Worm (Caenorhabditis elegans) whole organism, L1 larva: ENCODE results near the gene his-42.

ENCODE experiments used
- irx-1 ChIP-seq: sonication (generic microtip); optimal IDR thresholded peaks from 2 replicates; lab custom pipeline; 2016; ENCODE audit warnings: missing genetic modification characterization, missing compliant biosample characterization
- jun-1 ChIP-seq: fragments of 150-350 bp; optimal IDR thresholded peaks from 2 replicates; lab custom pipeline; 2014; ENCODE audit warnings: missing biosample characterization, missing genetic modification reagents, missing genetic modification characterization
- lin-15B ChIP-seq: fragments of 150-350 bp; sonication (generic microtip); optimal IDR thresholded peaks from 3 replicates; lab custom pipeline; 2014; ENCODE audit warnings: missing biosample characterization, missing genetic modification characterization
- lin-39 ChIP-seq: fragments of 150-350 bp; optimal IDR thresholded peaks from 2 replicates; lab custom pipeline; 2014; ENCODE audit warnings: missing biosample characterization, missing genetic modification reagents, missing genetic modification characterization
- mdl-1 ChIP-seq, 2 experiments: fragments of 150-350 bp; optimal IDR thresholded peaks; 2 replicates each; lab custom pipeline; 2014 to 2017; ENCODE audit warnings: missing biosample characterization in 2 of 2, missing genetic modification characterization in 2 of 2, inconsistent platforms in 1 of 2
- mep-1 ChIP-seq: fragments of 150-350 bp; optimal IDR thresholded peaks from 2 replicates; lab custom pipeline; 2014; ENCODE audit warnings: missing biosample characterization, missing genetic modification characterization
- nhr-47 ChIP-seq: sonication (generic microtip); optimal IDR thresholded peaks from 2 replicates; lab custom pipeline; 2016; ENCODE audit warnings: mild to moderate bottlenecking, missing genetic modification characterization, moderate library complexity, missing compliant biosample characterization
- sptf-1 ChIP-seq: fragments of 150-350 bp; optimal IDR thresholded peaks from 2 replicates; lab custom pipeline; 2014; ENCODE audit warnings: missing biosample characterization, missing genetic modification characterization
- tlp-1 ChIP-seq: fragments of 150-350 bp; optimal IDR thresholded peaks from 2 replicates; lab custom pipeline; 2014; ENCODE audit warnings: missing biosample characterization, missing genetic modification characterization
- unc-62 ChIP-seq: fragments of 150-350 bp; optimal IDR thresholded peaks from 2 replicates; lab custom pipeline; 2014; ENCODE audit warnings: missing biosample characterization, missing genetic modification reagents, missing genetic modification characterization
- zag-1 ChIP-seq: fragments of 150-350 bp; optimal IDR thresholded peaks from 2 replicates; lab custom pipeline; 2014; ENCODE audit warnings: missing biosample characterization, missing genetic modification characterization
- zip-4 ChIP-seq: fragments of 200-800 bp; sonication (Bioruptor generic); optimal IDR thresholded peaks from 2 replicates; lab custom pipeline; 2018; ENCODE audit warnings: mild to moderate bottlenecking, missing genetic modification characterization, moderate library complexity, missing compliant biosample characterization

DNA sequence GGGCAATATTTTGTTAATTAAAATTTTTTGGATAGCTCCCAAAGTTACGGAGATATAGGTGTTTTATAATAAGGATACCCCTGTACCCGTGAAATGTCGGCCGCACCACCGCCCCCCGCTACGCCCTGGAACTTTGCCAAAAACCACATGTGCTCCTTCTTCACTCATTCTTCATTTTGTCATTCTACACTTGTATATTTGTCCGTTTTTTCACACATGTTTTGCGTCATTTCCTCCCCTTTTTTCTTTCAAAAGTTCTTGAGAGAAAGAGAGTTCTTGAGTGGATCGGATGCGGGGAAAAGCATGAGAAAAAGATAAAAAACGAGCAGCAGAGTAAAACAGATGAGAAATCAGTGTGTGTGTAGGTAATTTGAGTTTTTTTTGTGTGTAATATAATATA, 39.7 kb downstream of the his-42 start:
- no peak for TF ChIP-seq tlp-1 (tag; lab: Kevin White, UChicago)
- TF ChIP-seq lin-39 (tag; lab: Kevin White, UChicago): no peak
- no peak for TF ChIP-seq mdl-1 (tag; optimal IDR thresholded peaks at IDR 0.05; lab: Kevin White, UChicago)
- TF ChIP-seq lin-15B (tag; lab: Kevin White, UChicago): no peak
- TF ChIP-seq unc-62 (GFP tag; lab: Kevin White, UChicago): no peak
- no peak for TF ChIP-seq jun-1 (tag; lab: Kevin White, UChicago)
- no peak for TF ChIP-seq zag-1 (tag; lab: Kevin White, UChicago)
- TF ChIP-seq sptf-1 (tag; lab: Kevin White, UChicago): no peak
- TF ChIP-seq nhr-47 (tag; lab: Kevin White, UChicago): no peak
- TF ChIP-seq irx-1 (tag; lab: Kevin White, UChicago): no peak
- TF ChIP-seq mep-1: no peak
- no peak for TF ChIP-seq zip-4 (GFP tag; lab: Kevin White, UChicago)
